Worm (Caenorhabditis elegans) whole organism, late embryonic: Measurements from ENCODE around the gene sri-7.

Experiments used
- C38D4.7 ChIP-seq: fragments of 200-800 bp; sonication (Bioruptor generic); optimal IDR thresholded peaks from 2 replicates; lab custom pipeline; 2018; ENCODE audit warnings: mild to moderate bottlenecking, missing genetic modification characterization, moderate library complexity, missing compliant biosample characterization
- Y22D7AL.16 ChIP-seq: sonication (generic microtip); optimal IDR thresholded peaks from 2 replicates; lab custom pipeline; 2016; ENCODE audit warnings: missing genetic modification characterization, missing compliant biosample characterization
- ama-1 ChIP-seq: fragments of 150-350 bp; optimal IDR thresholded peaks from 2 replicates; lab custom pipeline; 2014
- dve-1 ChIP-seq: sonication (generic microtip); optimal IDR thresholded peaks from 2 replicates; lab custom pipeline; 2017; ENCODE audit warnings: antibody characterized with exemption, mild to moderate bottlenecking, missing genetic modification characterization, missing compliant biosample characterization
- ets-4 ChIP-seq: sonication (generic microtip); optimal IDR thresholded peaks from 2 replicates; lab custom pipeline; 2016; ENCODE audit warnings: missing genetic modification characterization, missing compliant biosample characterization
- sox-2 ChIP-seq: fragments of 200-800 bp; sonication (Bioruptor generic); IDR thresholded peaks from 2 replicates; pipeline ENCODE4 v1.3.6; 2022; ENCODE audit warnings: missing genetic modification reagents, missing genetic modification characterization, missing compliant biosample characterization
- syd-9 ChIP-seq: sonication (generic microtip); optimal IDR thresholded peaks from 2 replicates; lab custom pipeline; 2016; ENCODE audit warnings: mild to moderate bottlenecking, missing genetic modification characterization, moderate library complexity, missing compliant biosample characterization
- tbx-2 ChIP-seq: sonication (generic microtip); optimal IDR thresholded peaks from 2 replicates; lab custom pipeline; 2016; ENCODE audit warnings: missing genetic modification characterization, missing compliant biosample characterization
- zip-5 ChIP-seq: sonication (generic microtip); optimal IDR thresholded peaks from 2 replicates; lab custom pipeline; 2016; ENCODE audit warnings: missing genetic modification characterization, missing compliant biosample characterization

ce11 chrV:15383739-15384138 is 16.4 kb upstream of the sri-7 start, which contains the start of gene str-88:
- no peak for TF ChIP-seq Y22D7AL.16 (tag; lab: Kevin White, UChicago)
- TF ChIP-seq syd-9 (tag; lab: Kevin White, UChicago), result no peak
- no peak for TF ChIP-seq C38D4.7
- no peak for TF ChIP-seq ama-1 (lab: Kevin White, UChicago)
- no peak for TF ChIP-seq dve-1 (tag; lab: Kevin White, UChicago)
- no peak for TF ChIP-seq tbx-2 (tag; lab: Kevin White, UChicago)
- no peak for TF ChIP-seq zip-5 (tag; lab: Kevin White, UChicago)
- no peak for TF ChIP-seq sox-2 (GFP tag; lab: Robert Waterston, UW)
- TF ChIP-seq ets-4 (tag; lab: Kevin White, UChicago), result no peak
